Fruit fly (Drosophila melanogaster) whole organism, embryonic: Measurements from ENCODE around the gene kirre.

Experiments
- ATbp ChIP-seq: fragments of 200-800 bp; sonication (Bioruptor generic); optimal IDR thresholded peaks from 2 replicates; lab custom pipeline; 2017; ENCODE audit warnings: missing biosample characterization, mild to moderate bottlenecking, missing genetic modification characterization, missing genetic modification reagents
- D19A ChIP-seq: fragments of 200-800 bp; optimal IDR thresholded peaks from 3 replicates; lab custom pipeline; 2019; ENCODE audit warnings: missing biosample characterization, mild to moderate bottlenecking, missing genetic modification characterization, moderate library complexity
- Optix ChIP-seq: fragments of 200-800 bp; sonication (Bioruptor generic); IDR thresholded peaks from 3 replicates; pipeline ENCODE4 v1.3.6; 2022; ENCODE audit warnings: missing biosample characterization, missing genetic modification characterization

- TF ChIP-seq Optix (GFP tag; lab: Robert Waterston, UW) (no peak), D19A (tag; lab: Kevin White, UChicago) (no peak), ATbp (no peak)
These were observed 319.9 kb downstream of the kirre start for dm6 chrX:3060066-3060465.
